Worm (Caenorhabditis elegans): Measurements from ENCODE around the gene Y69F12A.1.

Gene Y69F12A.1

ce11 chrIII:7456640-7457039 lies at the start of gene Y69F12A.1:
Y69F12A.1 (plus strand) TSS chrIII:7456940.
- no peak for TF ChIP-seq flh-1 (GFP tag; optimal IDR thresholded peaks at IDR 0.05)
- no peak for TF ChIP-seq zip-8 (tag; optimal IDR thresholded peaks at IDR 0.05)
- no peak for TF ChIP-seq mep-1 (tag; optimal IDR thresholded peaks at IDR 0.05)
- no peak for TF ChIP-seq elt-1 (tag; optimal IDR thresholded peaks at IDR 0.05; ENCODE audit: borderline replicate concordance, insufficient read depth)
- no peak for TF ChIP-seq nhr-76 (tag; optimal IDR thresholded peaks at IDR 0.05)
- TF ChIP-seq snpc-4 (tag; optimal IDR thresholded peaks at IDR 0.05) = no peak
- no peak for TF ChIP-seq mls-2 (tag; optimal IDR thresholded peaks at IDR 0.05)

DNA sequence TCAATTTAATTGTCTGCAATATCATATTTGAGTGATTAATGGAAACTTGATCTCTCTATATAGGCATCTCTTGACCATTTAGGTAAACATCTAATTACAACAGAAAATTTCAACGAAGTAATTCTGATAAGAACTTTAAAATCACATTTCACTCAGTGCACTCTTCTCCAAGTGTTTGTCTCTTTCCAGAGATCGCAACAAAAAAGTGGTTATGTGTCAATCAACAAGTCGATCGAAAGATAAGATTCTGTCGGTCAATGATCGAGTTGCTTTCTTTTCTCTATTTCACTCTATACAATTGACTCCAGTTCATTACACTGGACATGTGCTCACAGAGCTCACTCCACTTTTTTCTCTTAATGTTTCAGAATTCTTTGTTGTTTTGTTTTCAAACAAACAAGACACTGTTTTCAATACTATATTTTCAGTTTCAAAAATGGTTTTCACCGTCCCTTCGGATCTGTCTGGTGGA lies 3.1 kb upstream of the Y69F12A.1 start, which contains the start of gene alh-12:
TSS of gene alh-12 (plus strand) at position 422 of the 472 bp plus-strand sequence.
- peak; percentile 58 for TF ChIP-seq unc-62 (GFP tag; optimal IDR thresholded peaks at IDR 0.05)
- TF ChIP-seq mab-5 (tag; optimal IDR thresholded peaks at IDR 0.05) = no peak

DNA sequence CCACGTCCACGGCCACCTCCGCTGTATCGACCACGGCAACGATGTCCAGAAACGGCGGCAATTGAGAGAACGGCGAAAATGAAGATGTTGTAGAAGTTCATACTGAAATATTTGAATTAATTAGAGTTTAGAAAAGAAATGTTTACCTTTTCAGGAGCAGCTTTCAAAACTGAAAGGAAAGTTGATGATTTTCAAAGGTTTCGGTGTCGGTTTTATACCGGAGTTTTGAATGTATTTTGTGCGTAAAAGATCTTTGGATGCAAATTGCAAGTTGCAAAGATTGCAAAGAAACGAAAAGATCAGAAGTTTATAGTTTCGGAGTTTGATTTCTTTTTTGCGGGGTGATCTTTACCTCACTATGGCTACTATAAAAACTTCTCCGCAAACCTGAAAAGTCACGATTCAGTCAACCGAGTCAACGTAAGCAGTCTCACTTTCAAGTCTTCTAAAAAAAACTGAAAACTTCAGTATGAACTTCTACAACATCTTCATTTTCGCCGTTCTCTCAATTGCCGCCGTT lies 2.2 kb downstream of the Y69F12A.1 start, which contains the start of the genes fipr-19 and fipr-18:
TSS of gene fipr-19 (minus strand) at position 101 of the 520 bp plus-strand sequence.
TSS of gene fipr-18 (plus strand) at position 470 of the 520 bp plus-strand sequence.
- TF ChIP-seq mls-2 (tag; optimal IDR thresholded peaks at IDR 0.05) (no peak), ham-2 (GFP tag; optimal IDR thresholded peaks at IDR 0.05) (no peak), lin-13 (tag; optimal IDR thresholded peaks at IDR 0.05) (no peak), zip-8 (tag; optimal IDR thresholded peaks at IDR 0.05) (no peak), lsy-2 (tag; optimal IDR thresholded peaks at IDR 0.05) (no peak), ceh-83 (GFP tag; optimal IDR thresholded peaks at IDR 0.05) (no peak), snpc-4 (tag; optimal IDR thresholded peaks at IDR 0.05) (no peak), sem-2 (GFP tag; optimal IDR thresholded peaks at IDR 0.05) (no peak), ces-1 (GFP tag; optimal IDR thresholded peaks at IDR 0.05) (no peak), nhr-76 (tag; optimal IDR thresholded peaks at IDR 0.05) (no peak), flh-1 (GFP tag; optimal IDR thresholded peaks at IDR 0.05) (no peak), nhr-2 (tag; optimal IDR thresholded peaks at IDR 0.05) (no peak), unc-39 (tag; optimal IDR thresholded peaks at IDR 0.05) (no peak), mep-1 (tag; optimal IDR thresholded peaks at IDR 0.05) (no peak), blmp-1 (tag; optimal IDR thresholded peaks at IDR 0.05) (no peak), nhr-237 (tag; optimal IDR thresholded peaks at IDR 0.05) (no peak)

DNA sequence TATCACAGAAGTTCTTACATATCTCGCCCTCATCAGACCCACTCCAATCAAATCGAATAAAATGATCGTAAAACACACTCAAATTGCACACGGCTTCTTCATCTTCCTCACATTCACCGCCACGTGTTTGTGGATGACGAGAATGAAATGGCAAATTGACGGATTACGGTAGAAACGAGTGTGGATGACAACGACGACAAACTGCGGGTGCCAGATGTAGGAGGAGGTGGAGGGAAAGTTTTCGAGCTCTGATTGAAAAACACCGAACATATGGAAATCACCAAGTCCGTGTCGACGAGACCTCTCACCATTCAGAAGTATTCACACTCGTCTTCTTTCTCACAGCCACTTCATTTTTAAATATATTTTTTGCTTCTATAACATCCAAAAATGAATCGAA lies 3.3 kb downstream of the Y69F12A.1 start, which contains the start of gene mls-1:
TSS of gene mls-1 (plus strand) at position 324 of the 400 bp plus-strand sequence.
- TF ChIP-seq mab-5 (tag; optimal IDR thresholded peaks at IDR 0.05) (no peak), mep-1 (tag; optimal IDR thresholded peaks at IDR 0.05) (no peak)

ce11 chrIII:7462295-7462694 lies 5.6 kb downstream of the Y69F12A.1 start, which contains the start of gene fipr-20:
fipr-20 (minus strand) TSS chrIII:7462395.
- no peak for TF ChIP-seq nhr-12 (tag; optimal IDR thresholded peaks at IDR 0.05)
- TF ChIP-seq sem-2 (GFP tag; optimal IDR thresholded peaks at IDR 0.05) = no peak
- no peak for TF ChIP-seq ceh-39 (tag; optimal IDR thresholded peaks at IDR 0.05)
- no peak for TF ChIP-seq zip-8 (tag; optimal IDR thresholded peaks at IDR 0.05)
- TF ChIP-seq ham-2 (GFP tag; optimal IDR thresholded peaks at IDR 0.05) = no peak
- no peak for TF ChIP-seq unc-39 (tag; optimal IDR thresholded peaks at IDR 0.05)
- no peak for TF ChIP-seq elt-3 (tag; optimal IDR thresholded peaks at IDR 0.05)
- no peak for TF ChIP-seq nhr-2 (tag; optimal IDR thresholded peaks at IDR 0.05)
- TF ChIP-seq nhr-237 (tag; optimal IDR thresholded peaks at IDR 0.05) = no peak
- no peak for TF ChIP-seq unc-120 (tag; optimal IDR thresholded peaks at IDR 0.05; ENCODE audit: poor library complexity, severe bottlenecking)
- TF ChIP-seq mep-1 (tag; optimal IDR thresholded peaks at IDR 0.05) = no peak

ce11 chrIII:7463438-7464008 lies 6.8 kb downstream of the Y69F12A.1 start, which contains the start of gene H14A12.3:
H14A12.3 (plus strand) TSS chrIII:7463797.
- no peak for TF ChIP-seq ceh-43 (GFP tag; optimal IDR thresholded peaks at IDR 0.05)
- TF ChIP-seq sptf-1 (tag; optimal IDR thresholded peaks at IDR 0.05) = no peak
- no peak for TF ChIP-seq drap-1 (GFP tag; optimal IDR thresholded peaks at IDR 0.05)

ce11 chrIII:7465347-7465746 lies 8.6 kb downstream of the Y69F12A.1 start, which contains the start of gene fum-1:
fum-1 (plus strand) TSS chrIII:7465605.
- TF ChIP-seq nhr-237 (tag; optimal IDR thresholded peaks at IDR 0.05) (peak; percentile 6), ztf-11 (tag; optimal IDR thresholded peaks at IDR 0.05) (no peak), M03D4.4 (tag; optimal IDR thresholded peaks at IDR 0.05) (no peak)
